Worm (Caenorhabditis elegans) whole organism, L3 larva: Measurements from ENCODE around the gene aak-1.

ENCODE experiments used
- ama-1 ChIP-seq: fragments of 150-350 bp; optimal IDR thresholded peaks from 2 replicates; lab custom pipeline; 2018
- ceh-16 ChIP-seq: sonication (generic microtip); optimal IDR thresholded peaks from 2 replicates; lab custom pipeline; 2017; ENCODE audit warnings: missing biosample characterization, missing genetic modification characterization
- ceh-82 ChIP-seq: fragments of 150-350 bp; optimal IDR thresholded peaks from 2 replicates; lab custom pipeline; 2014; ENCODE audit warnings: missing biosample characterization, missing genetic modification characterization
- ceh-9 ChIP-seq: sonication (generic microtip); optimal IDR thresholded peaks from 2 replicates; lab custom pipeline; 2018; ENCODE audit warnings: missing biosample characterization, missing genetic modification characterization
- daf-12 ChIP-seq: fragments of 150-350 bp; optimal IDR thresholded peaks from 2 replicates; lab custom pipeline; 2014; ENCODE audit warnings: missing biosample characterization, missing genetic modification reagents, missing genetic modification characterization
- egl-27 ChIP-seq: sonication (generic microtip); optimal IDR thresholded peaks from 4 replicates; lab custom pipeline; 2017; ENCODE audit warnings: missing biosample characterization, missing genetic modification reagents, missing genetic modification characterization
- egl-5 ChIP-seq: fragments of 150-350 bp; optimal IDR thresholded peaks from 2 replicates; lab custom pipeline; 2017; ENCODE audit warnings: missing biosample characterization, missing genetic modification reagents, missing genetic modification characterization, inconsistent platforms
- elt-1 ChIP-seq: fragments of 150-350 bp; optimal IDR thresholded peaks from 2 replicates; lab custom pipeline; 2014; ENCODE audit warnings: missing biosample characterization, missing genetic modification characterization
- elt-3 ChIP-seq, 3 experiments: fragments of 150-350 bp in 1 of 3; sonication (generic microtip) in 2 of 3; optimal IDR thresholded peaks; 2 replicates in 2 of 3; 4 replicates in 1 of 3; lab custom pipeline; 2014 to 2017; ENCODE audit warnings: missing biosample characterization in 3 of 3, missing genetic modification characterization in 3 of 3
- eor-1 ChIP-seq, 2 experiments: fragments of 150-350 bp; optimal IDR thresholded peaks; 2 replicates each; lab custom pipeline; 2014 to 2018; ENCODE audit warnings: missing biosample characterization in 2 of 2, missing genetic modification characterization in 2 of 2
- fkh-10 ChIP-seq: sonication (generic microtip); optimal IDR thresholded peaks from 2 replicates; lab custom pipeline; 2017; ENCODE audit warnings: missing biosample characterization, missing genetic modification reagents, missing genetic modification characterization
- jun-1 ChIP-seq: fragments of 150-350 bp; optimal IDR thresholded peaks from 2 replicates; lab custom pipeline; 2014; ENCODE audit warnings: missing biosample characterization, missing genetic modification reagents, missing genetic modification characterization
- lin-15B ChIP-seq: fragments of 150-350 bp; optimal IDR thresholded peaks from 2 replicates; lab custom pipeline; 2014; ENCODE audit warnings: missing biosample characterization, missing genetic modification characterization
- mdl-1 ChIP-seq: fragments of 150-350 bp; optimal IDR thresholded peaks from 2 replicates; lab custom pipeline; 2014; ENCODE audit warnings: missing biosample characterization, missing genetic modification characterization
- mml-1 ChIP-seq: fragments of 150-350 bp; sonication (generic microtip); optimal IDR thresholded peaks from 3 replicates; lab custom pipeline; 2014; ENCODE audit warnings: missing biosample characterization, missing genetic modification characterization
- nfya-1 ChIP-seq: sonication (generic microtip); optimal IDR thresholded peaks from 2 replicates; lab custom pipeline; 2017; ENCODE audit warnings: missing genetic modification characterization, mild to moderate bottlenecking, missing compliant biosample characterization, antibody characterized with exemption, moderate library complexity; ENCODE audit not compliant: insufficient read depth
- nhr-11 ChIP-seq: fragments of 150-350 bp; optimal IDR thresholded peaks from 2 replicates; lab custom pipeline; 2014; ENCODE audit warnings: missing biosample characterization, missing genetic modification characterization
- nhr-12 ChIP-seq: fragments of 150-350 bp; optimal IDR thresholded peaks from 2 replicates; lab custom pipeline; 2014; ENCODE audit warnings: missing biosample characterization, missing genetic modification characterization
- nhr-23 ChIP-seq: fragments of 150-350 bp; optimal IDR thresholded peaks from 2 replicates; lab custom pipeline; 2014; ENCODE audit warnings: missing biosample characterization, missing genetic modification reagents, missing genetic modification characterization
- nhr-237 ChIP-seq: fragments of 150-350 bp; optimal IDR thresholded peaks from 2 replicates; lab custom pipeline; 2014; ENCODE audit warnings: missing biosample characterization, missing genetic modification characterization
- nhr-25 ChIP-seq: sonication (generic microtip); optimal IDR thresholded peaks from 2 replicates; lab custom pipeline; 2017; ENCODE audit warnings: missing biosample characterization, missing genetic modification characterization
- nhr-28 ChIP-seq: fragments of 150-350 bp; optimal IDR thresholded peaks from 2 replicates; lab custom pipeline; 2014; ENCODE audit warnings: missing biosample characterization, missing genetic modification characterization
- nhr-43 ChIP-seq: sonication (generic microtip); optimal IDR thresholded peaks from 2 replicates; lab custom pipeline; 2016; ENCODE audit warnings: mild to moderate bottlenecking, missing genetic modification characterization, missing compliant biosample characterization; ENCODE audit not compliant: poor library complexity, severe bottlenecking
- nhr-67 ChIP-seq: fragments of 150-350 bp; optimal IDR thresholded peaks from 2 replicates; lab custom pipeline; 2014; ENCODE audit warnings: missing biosample characterization, missing genetic modification characterization
- nhr-76 ChIP-seq: fragments of 150-350 bp; sonication (generic microtip); optimal IDR thresholded peaks from 5 replicates; lab custom pipeline; 2014; ENCODE audit warnings: missing biosample characterization, missing genetic modification characterization
- nhr-77 ChIP-seq: fragments of 150-350 bp; optimal IDR thresholded peaks from 2 replicates; lab custom pipeline; 2014; ENCODE audit warnings: missing biosample characterization, missing genetic modification characterization
- pha-4 ChIP-seq: fragments of 150-350 bp; optimal IDR thresholded peaks from 2 replicates; lab custom pipeline; 2014; ENCODE audit warnings: missing biosample characterization, missing genetic modification reagents, missing genetic modification characterization
- pqm-1 ChIP-seq: fragments of 150-350 bp; optimal IDR thresholded peaks from 2 replicates; lab custom pipeline; 2017; ENCODE audit warnings: missing biosample characterization, missing genetic modification characterization, inconsistent platforms
- sea-2 ChIP-seq: fragments of 150-350 bp; sonication (generic microtip); optimal IDR thresholded peaks from 4 replicates; lab custom pipeline; 2014; ENCODE audit warnings: missing biosample characterization, missing genetic modification reagents, missing genetic modification characterization
- skn-1 ChIP-seq: fragments of 150-350 bp; optimal IDR thresholded peaks from 2 replicates; lab custom pipeline; 2014; ENCODE audit warnings: missing biosample characterization, missing genetic modification characterization
- tbx-2 ChIP-seq: sonication (generic microtip); optimal IDR thresholded peaks from 2 replicates; lab custom pipeline; 2016; ENCODE audit warnings: mild to moderate bottlenecking, missing genetic modification characterization, missing compliant biosample characterization
- unc-39 ChIP-seq: sonication (generic microtip); optimal IDR thresholded peaks from 4 replicates; lab custom pipeline; 2017; ENCODE audit warnings: missing biosample characterization, missing genetic modification characterization
- unc-62 ChIP-seq: fragments of 150-350 bp; sonication (generic microtip); optimal IDR thresholded peaks from 4 replicates; lab custom pipeline; 2014; ENCODE audit warnings: missing biosample characterization, missing genetic modification reagents, missing genetic modification characterization
- zag-1 ChIP-seq: fragments of 150-350 bp; optimal IDR thresholded peaks from 2 replicates; lab custom pipeline; 2014; ENCODE audit warnings: missing biosample characterization, missing genetic modification characterization
- ztf-11 ChIP-seq: fragments of 150-350 bp; optimal IDR thresholded peaks from 2 replicates; lab custom pipeline; 2014; ENCODE audit warnings: missing biosample characterization, missing genetic modification characterization
- ztf-4 ChIP-seq: fragments of 150-350 bp; optimal IDR thresholded peaks from 2 replicates; lab custom pipeline; 2014; ENCODE audit warnings: missing biosample characterization, missing genetic modification characterization

The aak-1 gene

DNA sequence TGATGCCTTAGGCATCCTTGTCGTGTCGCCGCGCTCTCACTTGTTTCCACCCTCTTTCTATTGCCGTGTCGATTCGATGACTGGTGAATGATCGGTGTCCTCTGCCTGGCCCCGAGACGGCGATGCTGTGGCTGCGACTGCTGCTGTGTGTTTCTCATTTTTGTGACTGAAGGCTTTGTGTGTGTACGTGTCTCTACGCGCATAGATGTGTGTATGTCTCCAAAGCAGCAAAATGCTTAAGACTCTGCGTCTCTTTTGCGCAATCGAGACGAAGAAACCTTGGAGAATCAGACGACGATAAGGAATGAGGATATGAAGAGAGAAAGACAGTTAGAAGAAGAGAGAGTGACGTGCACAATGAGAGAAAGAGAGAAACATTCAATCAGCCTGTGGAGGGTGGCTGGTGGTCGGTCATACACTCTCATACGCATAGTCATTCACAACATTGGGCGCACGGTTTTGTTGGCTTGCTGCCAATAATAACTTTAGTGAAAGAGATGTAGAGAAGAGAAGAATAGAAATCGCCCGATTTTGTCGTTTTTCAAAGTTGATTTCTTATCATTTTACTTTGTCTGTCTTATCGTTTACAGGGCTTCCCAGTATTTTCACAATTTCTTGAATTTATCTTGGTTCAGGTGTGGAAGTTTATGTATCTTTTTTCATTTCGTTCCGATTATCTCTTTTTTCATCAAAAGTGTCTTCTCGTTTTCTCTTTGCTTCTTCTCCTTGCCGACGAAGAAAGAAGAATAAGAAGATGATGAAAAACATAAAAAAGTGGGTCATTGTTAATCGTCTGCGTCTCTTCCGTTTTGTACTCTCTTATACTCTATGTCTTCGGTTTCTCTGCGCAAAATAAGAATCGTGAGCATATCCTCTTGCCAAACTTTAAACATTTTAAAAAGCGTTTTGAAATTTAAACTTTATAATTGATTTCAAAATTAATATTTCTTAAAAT is 41.3 kb upstream of the aak-1 start (continued):
- TF ChIP-seq elt-1 (tag; lab: Kevin White, UChicago) = peak; percentile 69
- no peak for TF ChIP-seq nhr-76 (tag; lab: Kevin White, UChicago)
- peak; percentile 95 for TF ChIP-seq jun-1 (tag; lab: Kevin White, UChicago)
- peak; percentile 78 for TF ChIP-seq nhr-77
- peak; percentile 89 for TF ChIP-seq skn-1 (tag; lab: Kevin White, UChicago)
- TF ChIP-seq nhr-12 (tag; lab: Kevin White, UChicago) = no peak
- no peak for TF ChIP-seq unc-39 (tag; lab: Kevin White, UChicago)
- TF ChIP-seq nfya-1 (tag; lab: Kevin White, UChicago) = peak; percentile 98
- no peak for TF ChIP-seq ceh-16 (tag; lab: Kevin White, UChicago)
- TF ChIP-seq nhr-67 (tag; lab: Kevin White, UChicago) = peak; percentile 17

DNA sequence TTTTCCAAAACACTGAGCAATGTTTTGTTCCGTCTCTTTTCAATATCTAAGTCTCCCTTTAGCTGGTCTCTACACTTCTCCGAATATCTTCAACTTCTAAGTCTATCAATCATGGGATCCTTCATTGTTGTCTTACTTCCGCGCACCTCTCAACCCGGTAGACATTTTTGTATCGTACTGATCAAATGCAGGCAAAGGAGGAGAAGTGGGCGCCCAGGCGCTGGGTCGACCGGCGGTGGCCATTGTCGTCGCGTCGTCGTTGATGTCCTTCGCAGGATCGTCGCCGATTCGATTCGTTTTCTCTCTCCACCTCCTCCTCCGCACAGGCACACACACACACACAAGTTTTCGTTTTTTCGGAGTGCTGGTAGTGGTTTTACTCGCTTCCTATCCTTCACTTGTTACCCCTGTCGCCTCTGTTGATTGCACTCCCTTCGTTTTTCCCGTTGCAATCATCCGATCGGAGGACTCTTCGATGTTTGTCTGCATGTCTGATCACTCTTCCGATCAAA is 40.5 kb upstream of the aak-1 start:
- no peak for TF ChIP-seq unc-62 (GFP tag; lab: Kevin White, UChicago)
- TF ChIP-seq nhr-43 (tag; lab: Kevin White, UChicago) = peak; percentile 69

DNA sequence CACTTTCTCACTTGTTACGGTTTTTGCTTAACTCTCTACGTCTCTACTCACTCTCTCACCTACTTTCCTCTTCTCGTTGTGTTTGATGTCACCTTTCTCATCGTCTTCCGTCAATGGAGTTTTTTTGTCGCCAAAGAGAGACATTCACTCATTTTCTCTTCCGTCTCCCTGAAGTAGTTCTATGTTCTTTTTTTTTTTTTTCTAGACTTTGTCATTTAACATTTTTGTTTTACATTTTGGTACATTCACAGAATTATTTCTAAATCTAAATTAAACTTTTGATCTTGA is 39.9 kb upstream of the aak-1 start:
- no peak for TF ChIP-seq tbx-2
- no peak for TF ChIP-seq egl-27 (tag; lab: Kevin White, UChicago)
- TF ChIP-seq nhr-23 = peak; percentile 67
- no peak for TF ChIP-seq egl-5 (tag; lab: Kevin White, UChicago)
- no peak for TF ChIP-seq skn-1 (tag; lab: Kevin White, UChicago)
- TF ChIP-seq nhr-77 = no peak
- no peak for TF ChIP-seq zag-1
- TF ChIP-seq mdl-1 = no peak
- peak; percentile 26 for TF ChIP-seq nhr-43 (tag; lab: Kevin White, UChicago)
- TF ChIP-seq nhr-76 (tag; lab: Kevin White, UChicago) = no peak
- no peak for TF ChIP-seq unc-39 (tag; lab: Kevin White, UChicago)
- no peak for TF ChIP-seq mml-1
- no peak for TF ChIP-seq ztf-11 (tag; lab: Kevin White, UChicago)
- TF ChIP-seq pqm-1 (tag; lab: Kevin White, UChicago) = no peak
- no peak for TF ChIP-seq nhr-237
- no peak for TF ChIP-seq fkh-10 (GFP tag; lab: Kevin White, UChicago)
- no peak for TF ChIP-seq ceh-82 (tag; lab: Kevin White, UChicago)
- TF ChIP-seq daf-12 = no peak
- peak; percentile 63 for TF ChIP-seq nhr-25
- no peak for TF ChIP-seq nhr-28
- TF ChIP-seq ama-1 (lab: Kevin White, UChicago) = no peak
- TF ChIP-seq elt-3 (tag; optimal IDR thresholded peaks at IDR 0.05; lab: Kevin White, UChicago) = no peak
- no peak for TF ChIP-seq lin-15B (tag; lab: Kevin White, UChicago)
- peak; percentile 3 for TF ChIP-seq pha-4 (tag; lab: Kevin White, UChicago)
- TF ChIP-seq ztf-4 (tag; lab: Kevin White, UChicago) = no peak
- no peak for TF ChIP-seq sea-2
- TF ChIP-seq nhr-67 (tag; lab: Kevin White, UChicago) = no peak
- no peak for TF ChIP-seq eor-1 (tag; optimal IDR thresholded peaks at IDR 0.05; lab: Kevin White, UChicago)
- TF ChIP-seq ceh-9 (tag; lab: Kevin White, UChicago) = no peak
- TF ChIP-seq nhr-11 (tag; lab: Kevin White, UChicago) = no peak
- TF ChIP-seq nfya-1 (tag; lab: Kevin White, UChicago) = no peak
- TF ChIP-seq unc-62 (GFP tag; lab: Kevin White, UChicago) = no peak
